Fruit fly (Drosophila melanogaster): ENCODE data around the gene Rsod.

- no peak for TF ChIP-seq Dll (optimal IDR thresholded peaks at IDR 0.05)
- no peak for TF ChIP-seq usp (GFP tag; optimal IDR thresholded peaks at IDR 0.05)
- TF ChIP-seq psq (optimal IDR thresholded peaks at IDR 0.05), result no peak
- TF ChIP-seq CG8478 (optimal IDR thresholded peaks at IDR 0.05), result no peak
These were observed 46.4 kb downstream of the Rsod start, which contains the start of gene CG45073 for dm6 chr3R:30124635-30125034.
